Fruit fly (Drosophila melanogaster) whole organism, prepupa: ENCODE measurements around the gene Yp1.

ENCODE experiments used
- CG10631 ChIP-seq: fragments of 200-800 bp; sonication (Bioruptor generic); optimal IDR thresholded peaks from 2 replicates; lab custom pipeline; 2016; ENCODE audit warnings: missing biosample characterization, missing genetic modification characterization
- CG10669 ChIP-seq: fragments of 200-800 bp; sonication (Bioruptor generic); optimal IDR thresholded peaks from 3 replicates; lab custom pipeline; 2018; ENCODE audit warnings: missing biosample characterization, mild to moderate bottlenecking, missing genetic modification characterization, moderate library complexity
- CG11294 ChIP-seq: fragments of 200-800 bp; sonication (Bioruptor generic); IDR thresholded peaks from 2 replicates; pipeline ENCODE4 v1.3.6; 2022; ENCODE audit warnings: missing biosample characterization, missing genetic modification characterization
- CG15336 ChIP-seq: fragments of 200-800 bp; sonication (Bioruptor generic); IDR thresholded peaks from 2 replicates; pipeline ENCODE4 v1.3.6; 2022; ENCODE audit warnings: missing biosample characterization, missing genetic modification characterization
- CG1621 ChIP-seq: fragments of 200-800 bp; sonication (Bioruptor generic); optimal IDR thresholded peaks from 3 replicates; lab custom pipeline; 2018; ENCODE audit warnings: missing biosample characterization, mild to moderate bottlenecking, missing genetic modification characterization
- CG3032 ChIP-seq: fragments of 200-800 bp; optimal IDR thresholded peaks from 2 replicates; lab custom pipeline; 2019; ENCODE audit warnings: missing biosample characterization, mild to moderate bottlenecking, missing genetic modification characterization, moderate library complexity
- CG34406 ChIP-seq: fragments of 200-800 bp; sonication (Bioruptor generic); optimal IDR thresholded peaks from 3 replicates; lab custom pipeline; 2016; ENCODE audit warnings: missing biosample characterization, missing genetic modification characterization
- CG3919 ChIP-seq: fragments of 200-800 bp; sonication (Bioruptor generic); optimal IDR thresholded peaks from 3 replicates; lab custom pipeline; 2016; ENCODE audit warnings: missing biosample characterization, missing genetic modification characterization
- CG4318 ChIP-seq: fragments of 200-800 bp; sonication (Bioruptor generic); optimal IDR thresholded peaks from 3 replicates; lab custom pipeline; 2017; ENCODE audit warnings: missing biosample characterization, mild to moderate bottlenecking, missing genetic modification characterization
- CG6276 ChIP-seq: fragments of 200-800 bp; sonication (Bioruptor generic); optimal IDR thresholded peaks from 2 replicates; lab custom pipeline; 2017; ENCODE audit warnings: missing biosample characterization, mild to moderate bottlenecking, missing genetic modification characterization
- CG6808 ChIP-seq: fragments of 200-800 bp; sonication (Bioruptor generic); optimal IDR thresholded peaks from 3 replicates; lab custom pipeline; 2017; ENCODE audit warnings: missing biosample characterization, missing genetic modification characterization, mild to moderate bottlenecking, moderate library complexity, missing genetic modification reagents
- CG8319 ChIP-seq: fragments of 200-800 bp; sonication (Bioruptor generic); optimal IDR thresholded peaks from 3 replicates; lab custom pipeline; 2016; ENCODE audit warnings: missing biosample characterization, missing genetic modification characterization
- CG8632 ChIP-seq: fragments of 200-800 bp; sonication (Bioruptor generic); optimal IDR thresholded peaks from 3 replicates; lab custom pipeline; 2016; ENCODE audit warnings: missing biosample characterization, missing genetic modification characterization
- Eip93F ChIP-seq: fragments of 200-800 bp; sonication (Bioruptor generic); optimal IDR thresholded peaks from 2 replicates; lab custom pipeline; 2016; ENCODE audit warnings: missing biosample characterization, mild to moderate bottlenecking, missing genetic modification characterization
- Ets21C ChIP-seq: fragments of 200-800 bp; sonication (Bioruptor generic); optimal IDR thresholded peaks from 3 replicates; lab custom pipeline; 2016; ENCODE audit warnings: missing biosample characterization, missing genetic modification characterization
- Gug ChIP-seq: fragments of 200-800 bp; sonication (Bioruptor generic); IDR thresholded peaks from 2 replicates; pipeline ENCODE4 v1.3.6; 2022; ENCODE audit warnings: missing biosample characterization, missing genetic modification characterization
- Met ChIP-seq: fragments of 200-800 bp; sonication (Bioruptor generic); optimal IDR thresholded peaks from 3 replicates; lab custom pipeline; 2016; ENCODE audit warnings: missing biosample characterization, missing genetic modification characterization
- OdsH ChIP-seq: fragments of 200-800 bp; sonication (Bioruptor generic); optimal IDR thresholded peaks from 3 replicates; lab custom pipeline; 2016; ENCODE audit warnings: missing biosample characterization, missing genetic modification characterization
- Smox ChIP-seq: fragments of 200-800 bp; sonication (Bioruptor generic); optimal IDR thresholded peaks from 3 replicates; lab custom pipeline; 2016; ENCODE audit warnings: missing biosample characterization, missing genetic modification characterization
- Sox102F ChIP-seq: fragments of 200-800 bp; sonication (Bioruptor generic); optimal IDR thresholded peaks from 2 replicates; lab custom pipeline; 2016; ENCODE audit warnings: missing biosample characterization, mild to moderate bottlenecking, missing genetic modification characterization
- Sox14 ChIP-seq: fragments of 200-800 bp; sonication (Bioruptor generic); optimal IDR thresholded peaks from 3 replicates; lab custom pipeline; 2016; ENCODE audit warnings: missing biosample characterization, missing genetic modification characterization
- acj6 ChIP-seq: fragments of 200-800 bp; sonication (Bioruptor generic); optimal IDR thresholded peaks from 3 replicates; lab custom pipeline; 2016; ENCODE audit warnings: missing biosample characterization, missing genetic modification characterization
- cyc ChIP-seq: fragments of 200-800 bp; sonication (Bioruptor generic); optimal IDR thresholded peaks from 3 replicates; lab custom pipeline; 2016; ENCODE audit warnings: missing biosample characterization, missing genetic modification characterization
- dac ChIP-seq: fragments of 200-800 bp; sonication (Bioruptor generic); optimal IDR thresholded peaks from 2 replicates; lab custom pipeline; 2017; ENCODE audit warnings: missing biosample characterization, mild to moderate bottlenecking, missing genetic modification characterization
- dsx ChIP-seq: fragments of 200-800 bp; optimal IDR thresholded peaks from 3 replicates; lab custom pipeline; 2019; ENCODE audit warnings: missing biosample characterization, mild to moderate bottlenecking, missing genetic modification characterization, moderate library complexity; ENCODE audit not compliant: poor library complexity, severe bottlenecking
- eg ChIP-seq: fragments of 200-800 bp; sonication (Bioruptor generic); IDR thresholded peaks from 3 replicates; pipeline ENCODE4 v1.3.6; 2022; ENCODE audit warnings: missing biosample characterization, missing genetic modification characterization
- esn ChIP-seq: fragments of 200-800 bp; sonication (Bioruptor generic); optimal IDR thresholded peaks from 2 replicates; lab custom pipeline; 2016; ENCODE audit warnings: missing biosample characterization, mild to moderate bottlenecking, missing genetic modification characterization, moderate library complexity
- salr ChIP-seq, 2 experiments: fragments of 200-800 bp; sonication (Bioruptor generic); optimal IDR thresholded peaks; 3 replicates each; lab custom pipeline; 2016 to 2018; ENCODE audit warnings: missing biosample characterization in 2 of 2, missing genetic modification characterization in 2 of 2, mild to moderate bottlenecking in 1 of 2
- spab ChIP-seq: fragments of 200-800 bp; sonication (Bioruptor generic); optimal IDR thresholded peaks from 2 replicates; lab custom pipeline; 2017; ENCODE audit warnings: missing biosample characterization, mild to moderate bottlenecking, missing genetic modification characterization, missing genetic modification reagents
- svp ChIP-seq: fragments of 200-800 bp; sonication (Bioruptor generic); peaks from one replicate; lab custom pipeline; 2016; ENCODE audit warnings: missing biosample characterization, missing genetic modification characterization
- topi ChIP-seq: fragments of 200-800 bp; sonication (Bioruptor generic); optimal IDR thresholded peaks from 3 replicates; lab custom pipeline; 2016; ENCODE audit warnings: missing biosample characterization, missing genetic modification characterization
- vri ChIP-seq: fragments of 200-800 bp; sonication (Bioruptor generic); optimal IDR thresholded peaks from 3 replicates; lab custom pipeline; 2016; ENCODE audit warnings: missing biosample characterization, mild to moderate bottlenecking, missing genetic modification characterization

The Yp1 gene

dm6 chrX:10067528-10067927 is 13.9 kb downstream of the Yp1 start (continued):
- TF ChIP-seq Sox102F (GFP tag; lab: Kevin White, UChicago) (peak; percentile 58), Met (GFP tag; lab: Kevin White, UChicago) (peak; percentile 60), spab (GFP tag; lab: Kevin White, UChicago) (peak; percentile 57), OdsH (peak; percentile 65), CG3919 (peak; percentile 64), salr (GFP tag; optimal IDR thresholded peaks at IDR 0.05; lab: Kevin White, UChicago) (peak; percentile 30 to 35), CG10669 (GFP tag; lab: Kevin White, UChicago) (peak; percentile 70), CG15336 (peak; percentile 50; the same call in 1 of the 2 replicates)

dm6 chrX:10070325-10070931 is 16.8 kb downstream of the Yp1 start, which contains the start of gene CG15312:
Gene CG15312, minus strand, starts transcription at chrX:10070868.
- TF ChIP-seq vri (no peak), salr (GFP tag; optimal IDR thresholded peaks at IDR 0.05; lab: Kevin White, UChicago) (no peak)

- no peak for TF ChIP-seq Smox (GFP tag; lab: Kevin White, UChicago)
- no peak for TF ChIP-seq spab (GFP tag; lab: Kevin White, UChicago)
- TF ChIP-seq CG6276 (GFP tag; lab: Kevin White, UChicago): no peak
- TF ChIP-seq Sox14: no peak
- no peak for TF ChIP-seq CG6808 (GFP tag; lab: Kevin White, UChicago)
- no peak for TF ChIP-seq CG8319 (GFP tag; lab: Kevin White, UChicago)
- TF ChIP-seq CG1621 (tag; lab: Kevin White, UChicago): no peak
- TF ChIP-seq svp (GFP tag; lab: Kevin White, UChicago): no peak
- no peak for TF ChIP-seq CG10631 (GFP tag; lab: Kevin White, UChicago)
- TF ChIP-seq topi (GFP tag; lab: Kevin White, UChicago): no peak
- no peak for TF ChIP-seq Ets21C
- TF ChIP-seq CG4318 (GFP tag; lab: Kevin White, UChicago): no peak
- TF ChIP-seq acj6 (GFP tag; lab: Kevin White, UChicago): no peak
- TF ChIP-seq, all 60 proteins: peak for 0
Observed at dm6 chrX:10071516-10071915, 17.9 kb downstream of the Yp1 start.

- TF ChIP-seq svp (GFP tag; lab: Kevin White, UChicago): no peak
- TF ChIP-seq CG1621 (tag; lab: Kevin White, UChicago): peak; percentile 47
Observed at dm6 chrX:10082185-10082949, 28.8 kb downstream of the Yp1 start, which contains the start of gene ZAP3. Gene ZAP3, minus strand, starts transcription at chrX:10082492.

- TF ChIP-seq Eip93F (GFP tag; lab: Kevin White, UChicago) (no peak), svp (GFP tag; lab: Kevin White, UChicago) (no peak), cyc (no peak), CG11294 (GFP tag; lab: Robert Waterston, UW) (no peak), dac (no peak), CG10631 (GFP tag; lab: Kevin White, UChicago) (no peak), CG6808 (GFP tag; lab: Kevin White, UChicago) (no peak), Sox14 (no peak), esn (GFP tag; lab: Kevin White, UChicago) (no peak), dsx (no peak), CG3032 (tag; lab: Kevin White, UChicago) (no peak), CG1621 (tag; lab: Kevin White, UChicago) (no peak), CG34406 (GFP tag; lab: Kevin White, UChicago) (no peak), CG8632 (GFP tag; lab: Kevin White, UChicago) (no peak), Gug (GFP tag; lab: Robert Waterston, UW) (no peak), eg (GFP tag; lab: Robert Waterston, UW) (no peak)
Observed at dm6 chrX:10082950-10083253, 29.3 kb downstream of the Yp1 start, which contains the start of gene CG2972. Gene CG2972, plus strand, starts transcription at chrX:10083154.
